Fruit fly (Drosophila melanogaster) Kc167 (cell line): ENCODE measurements around the gene CG31798.

Source experiments
- Myc ChIP-seq: fragments of >200 bp; optimal IDR thresholded peaks from 2 replicates; lab custom pipeline; 2017; ENCODE audit warnings: missing external identifiers
- Sin3A ChIP-seq: fragments of >200 bp; optimal IDR thresholded peaks from 2 replicates; lab custom pipeline; 2018; ENCODE audit warnings: missing external identifiers
- h ChIP-seq: fragments of >200 bp; optimal IDR thresholded peaks from 3 replicates; lab custom pipeline; 2018; ENCODE audit warnings: missing external identifiers
- insv ChIP-seq: fragments of >200 bp; optimal IDR thresholded peaks from 3 replicates; lab custom pipeline; 2018; ENCODE audit warnings: missing external identifiers
- psq ChIP-seq: fragments of >200 bp; optimal IDR thresholded peaks from 2 replicates; lab custom pipeline; 2017; ENCODE audit warnings: missing external identifiers
- ttk ChIP-seq: sonication (Bioruptor generic); optimal IDR thresholded peaks from 2 replicates; lab custom pipeline; 2017; ENCODE audit warnings: missing external identifiers

Gene CG31798

dm6 chr2L:19432424-19433015, 38.6 kb downstream of the CG31798 start, which contains the start of gene Rab9:
TSS of gene Rab9 (plus strand) at chr2L:19432574.
- no peak for TF ChIP-seq Sin3A (lab: Kevin White, UChicago)
- TF ChIP-seq Myc = no peak
- no peak for TF ChIP-seq h

dm6 chr2L:19433292-19433691, 39.3 kb downstream of the CG31798 start:
- TF ChIP-seq insv (lab: Kevin White, UChicago) = no peak

- TF ChIP-seq Sin3A (lab: Kevin White, UChicago) = no peak
- TF ChIP-seq psq (lab: Kevin White, UChicago) = no peak
- no peak for TF ChIP-seq ttk (lab: Kevin White, UChicago)
- TF ChIP-seq insv (lab: Kevin White, UChicago) = no peak
- TF ChIP-seq Myc = no peak
- TF ChIP-seq h = no peak
Measured at dm6 chr2L:19434260-19434659, 40.3 kb downstream of the CG31798 start.

dm6 chr2L:19438685-19439597, 45.0 kb downstream of the CG31798 start:
- TF ChIP-seq h (no peak), Myc (no peak), ttk (lab: Kevin White, UChicago) (no peak), psq (lab: Kevin White, UChicago) (no peak), insv (lab: Kevin White, UChicago) (no peak), Sin3A (lab: Kevin White, UChicago) (no peak)

dm6 chr2L:19439598-19440230, 45.8 kb downstream of the CG31798 start:
- TF ChIP-seq Myc (no peak), psq (lab: Kevin White, UChicago) (no peak), Sin3A (lab: Kevin White, UChicago) (no peak), h (no peak), ttk (lab: Kevin White, UChicago) (no peak)

- TF ChIP-seq Myc (no peak), h (no peak), Sin3A (lab: Kevin White, UChicago) (no peak)
Measured at dm6 chr2L:19440285-19440684, 46.3 kb downstream of the CG31798 start.

- no peak for TF ChIP-seq Sin3A (lab: Kevin White, UChicago)
- no peak for TF ChIP-seq h
- TF ChIP-seq ttk (lab: Kevin White, UChicago) = no peak
- TF ChIP-seq Myc = no peak
- TF ChIP-seq psq (lab: Kevin White, UChicago) = no peak
- TF ChIP-seq insv (lab: Kevin White, UChicago) = no peak
Measured at dm6 chr2L:19440732-19441131, 46.8 kb downstream of the CG31798 start.

dm6 chr2L:19441339-19441738, 47.4 kb downstream of the CG31798 start:
- TF ChIP-seq Myc (no peak), psq (lab: Kevin White, UChicago) (no peak), h (no peak), ttk (lab: Kevin White, UChicago) (no peak), Sin3A (lab: Kevin White, UChicago) (no peak), insv (lab: Kevin White, UChicago) (no peak)

dm6 chr2L:19441791-19442190, 47.8 kb downstream of the CG31798 start, which contains the start of gene RanGAP:
TSS of gene RanGAP (plus strand) at chr2L:19441959.
- TF ChIP-seq psq (lab: Kevin White, UChicago) = no peak

- TF ChIP-seq h (no peak), ttk (lab: Kevin White, UChicago) (no peak), Sin3A (lab: Kevin White, UChicago) (no peak), Myc (no peak), psq (lab: Kevin White, UChicago) (no peak), insv (lab: Kevin White, UChicago) (no peak)
Measured at dm6 chr2L:19442627-19443026, 48.7 kb downstream of the CG31798 start, which contains the start of gene CG10237. TSS of gene CG10237 (minus strand) at chr2L:19442727.

dm6 chr2L:19444734-19445140, 50.8 kb downstream of the CG31798 start, which contains the start of gene Hs2st:
TSS of gene Hs2st (minus strand) at chr2L:19444750.
- no peak for TF ChIP-seq Sin3A (lab: Kevin White, UChicago)
- TF ChIP-seq insv (lab: Kevin White, UChicago) = no peak
- TF ChIP-seq h = no peak
- TF ChIP-seq psq (lab: Kevin White, UChicago) = no peak
- TF ChIP-seq Myc = no peak
